Worm (Caenorhabditis elegans): ENCODE data around the gene F43B10.1.

The F43B10.1 gene

DNA sequence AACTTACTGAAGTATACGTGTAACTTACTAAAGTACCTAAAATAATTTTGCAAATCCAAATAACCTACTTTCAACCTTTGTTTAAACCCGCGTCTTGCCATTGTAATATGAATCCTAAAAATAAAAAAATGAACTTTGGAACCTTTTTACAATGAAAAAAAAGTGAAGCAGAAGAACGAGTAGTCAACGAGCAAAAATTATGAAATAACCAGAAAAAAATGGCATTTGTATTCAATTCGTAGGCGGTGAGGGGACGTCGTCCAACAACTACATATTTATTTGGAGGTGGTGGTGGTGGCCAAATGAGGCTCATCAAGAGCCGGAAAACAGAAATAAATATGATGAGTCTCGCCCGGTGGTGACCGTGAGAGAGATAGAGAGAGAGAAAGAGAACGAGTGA lies at the start of gene F43B10.1:
F43B10.1 (minus strand) TSS at position 101 of the 400 bp plus-strand sequence.
- no peak for TF ChIP-seq ceh-91 (GFP tag; IDR thresholded peaks at IDR 0.05)
- TF ChIP-seq egl-18 (GFP tag; IDR thresholded peaks at IDR 0.05): no peak
- TF ChIP-seq madf-8 (GFP tag; conservative IDR thresholded peaks at IDR 0.05): no peak

DNA sequence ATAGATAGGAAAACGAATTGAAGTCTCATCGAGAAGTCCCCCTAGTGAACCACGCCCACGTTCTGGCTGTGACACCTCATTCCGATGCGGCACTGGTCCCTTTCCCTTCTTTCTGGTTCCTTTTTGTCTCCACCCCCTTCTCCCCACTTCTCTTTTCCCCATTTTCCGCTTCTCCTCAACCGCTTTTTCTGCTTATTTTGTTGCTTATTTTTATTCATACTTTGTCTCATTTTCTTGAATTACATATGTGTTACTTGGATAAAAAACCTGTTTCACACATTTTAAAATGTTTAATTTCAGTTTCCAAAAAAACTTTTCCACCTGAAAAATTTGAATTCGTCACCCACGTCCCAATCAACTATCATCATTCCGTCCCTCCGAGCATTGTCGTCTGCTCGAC lies 48.8 kb upstream of the F43B10.1 start, which contains the start of gene lgc-53:
lgc-53 (plus strand) TSS at position 301 of the 400 bp plus-strand sequence.
- no peak for TF ChIP-seq lin-26 (GFP tag; IDR thresholded peaks at IDR 0.05)
- no peak for TF ChIP-seq madf-6 (GFP tag; IDR thresholded peaks at IDR 0.05)

DNA sequence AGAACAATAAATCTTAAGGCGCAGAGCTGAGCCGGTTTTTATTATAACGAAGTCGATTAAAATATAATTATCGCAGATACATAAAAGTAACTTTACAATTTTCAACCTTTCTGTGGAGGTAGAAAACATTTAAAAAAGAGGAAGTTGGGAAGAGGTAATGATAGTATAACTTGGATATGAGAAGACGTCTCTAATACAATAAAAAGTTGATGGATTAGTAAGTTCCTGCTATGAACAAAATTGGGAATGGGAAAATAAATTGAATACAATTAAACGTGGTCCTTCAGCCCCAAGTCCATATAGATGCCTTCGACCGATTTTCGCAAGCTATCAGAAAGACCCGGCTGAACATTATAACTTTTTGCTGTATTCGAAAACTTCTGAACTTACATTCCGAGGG lies 43.0 kb upstream of the F43B10.1 start:
- TF ChIP-seq sdz-38 (tag; optimal IDR thresholded peaks at IDR 0.05) (no peak), ztf-18 (tag; optimal IDR thresholded peaks at IDR 0.05) (no peak), B0336.3 (GFP tag; IDR thresholded peaks at IDR 0.05) (no peak), ekl-4 (GFP tag; IDR thresholded peaks at IDR 0.05) (no peak), ama-1 (optimal IDR thresholded peaks at IDR 0.05) (no peak), ama-1 (GFP tag; optimal IDR thresholded peaks at IDR 0.05) (no peak), F37B4.10 (GFP tag; IDR thresholded peaks at IDR 0.05) (no peak), Y53G8AR.9 (GFP tag; conservative IDR thresholded peaks at IDR 0.05) (no peak), ceh-58 (GFP tag; IDR thresholded peaks at IDR 0.05) (no peak), hsf-1 (GFP tag; IDR thresholded peaks at IDR 0.05) (no peak), attf-3 (GFP tag; conservative IDR thresholded peaks at IDR 0.05) (no peak), unc-130 (GFP tag; optimal IDR thresholded peaks at IDR 0.05) (no peak), hmg-1.2 (GFP tag; IDR thresholded peaks at IDR 0.05) (no peak), snpc-1.1 (tag; optimal IDR thresholded peaks at IDR 0.05; ENCODE audit: insufficient read depth) (no peak), dpff-1 (tag; optimal IDR thresholded peaks at IDR 0.05) (no peak), lin-54 (GFP tag; optimal IDR thresholded peaks at IDR 0.05) (no peak)

DNA sequence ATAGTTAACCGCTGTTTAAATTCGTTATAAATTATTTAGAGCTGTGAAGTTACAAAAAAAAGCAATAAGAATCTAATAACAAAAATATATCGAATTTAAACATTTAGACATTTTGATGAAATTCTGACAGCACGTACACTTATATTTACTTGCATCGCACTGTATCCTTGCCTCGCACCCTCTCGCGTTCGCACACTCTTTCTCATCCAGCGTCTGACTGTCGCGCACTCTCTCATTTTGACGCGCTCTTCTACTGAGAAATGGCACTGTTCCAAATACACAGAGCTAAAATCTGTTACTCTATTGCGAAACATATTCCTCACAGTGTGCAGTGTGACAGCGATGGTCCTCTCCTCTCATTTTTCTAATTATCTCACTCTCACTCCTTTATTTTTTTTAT lies 41.5 kb upstream of the F43B10.1 start:
- TF ChIP-seq K12H6.12 (tag; optimal IDR thresholded peaks at IDR 0.05): no peak
- TF ChIP-seq repo-1 (tag; optimal IDR thresholded peaks at IDR 0.05): no peak
- TF ChIP-seq lsy-27 (tag; optimal IDR thresholded peaks at IDR 0.05; ENCODE audit: borderline replicate concordance, insufficient read depth): no peak
- no peak for TF ChIP-seq ztf-28 (GFP tag; IDR thresholded peaks at IDR 0.05)
- TF ChIP-seq him-1 (tag; optimal IDR thresholded peaks at IDR 0.05): no peak
- TF ChIP-seq die-1 (tag; optimal IDR thresholded peaks at IDR 0.05): no peak
- peak; percentile 4 for TF ChIP-seq lin-40 (tag; optimal IDR thresholded peaks at IDR 0.05)
- peak; percentile 88 for TF ChIP-seq hmg-1.2 (GFP tag; IDR thresholded peaks at IDR 0.05)
- TF ChIP-seq mcd-1 (GFP tag; IDR thresholded peaks at IDR 0.05): no peak
- peak; percentile 50; the same call in 1 of the 2 replicates for TF ChIP-seq pbrm-1 (GFP tag; IDR thresholded peaks at IDR 0.05)
- TF ChIP-seq attf-3 (GFP tag; conservative IDR thresholded peaks at IDR 0.05): no peak
- TF ChIP-seq D2030.7 (GFP tag; IDR thresholded peaks at IDR 0.05): no peak
- TF ChIP-seq nfya-2 (GFP tag; IDR thresholded peaks at IDR 0.05): no peak
- TF ChIP-seq Y53G8AR.9 (GFP tag; conservative IDR thresholded peaks at IDR 0.05): no peak
- no peak for TF ChIP-seq ztf-18 (tag; optimal IDR thresholded peaks at IDR 0.05)
- TF ChIP-seq cebp-1 (GFP tag; IDR thresholded peaks at IDR 0.05): peak; percentile 23; the same call in 1 of the 2 replicates
- TF ChIP-seq cebp-1 (tag; optimal IDR thresholded peaks at IDR 0.05): peak; percentile 93
- TF ChIP-seq ceh-27 (GFP tag; optimal IDR thresholded peaks at IDR 0.05): no peak
- no peak for TF ChIP-seq T07F8.4 (tag; optimal IDR thresholded peaks at IDR 0.05)
- TF ChIP-seq tlf-1 (GFP tag; optimal IDR thresholded peaks at IDR 0.05): no peak
- no peak for TF ChIP-seq mxl-1 (tag; optimal IDR thresholded peaks at IDR 0.05)
- TF ChIP-seq Y56A3A.18 (GFP tag; IDR thresholded peaks at IDR 0.05): no peak
- no peak for TF ChIP-seq B0019.2 (GFP tag; conservative IDR thresholded peaks at IDR 0.05)
- TF ChIP-seq snpc-4 (GFP tag; optimal IDR thresholded peaks at IDR 0.05): no peak
- TF ChIP-seq snpc-4 (tag; optimal IDR thresholded peaks at IDR 0.05): peak in 1 of 4 experiments; percentile 1
- TF ChIP-seq madf-3 (GFP tag; IDR thresholded peaks at IDR 0.05): no peak
- peak; percentile 12 for TF ChIP-seq ZK185.1 (tag; optimal IDR thresholded peaks at IDR 0.05; ENCODE audit: poor library complexity, severe bottlenecking)

Measured in whole organism, young adult.